Fruit fly (Drosophila melanogaster) whole organism, embryonic: ENCODE data around the gene Shaw.
A peak's percentile ranks its signal among the peaks of the same experiment; 100 is the strongest.

Source experiments
- Atf3 ChIP-seq: fragments of 200-800 bp; sonication (Bioruptor generic); optimal IDR thresholded peaks from 3 replicates; lab custom pipeline; 2016; ENCODE audit warnings: missing biosample characterization, missing genetic modification characterization
- B-H2 ChIP-seq: fragments of 200-800 bp; sonication (Bioruptor generic); optimal IDR thresholded peaks from 2 replicates; lab custom pipeline; 2018; ENCODE audit warnings: missing biosample characterization, mild to moderate bottlenecking, missing genetic modification characterization
- CG11504 ChIP-seq: fragments of 200-800 bp; sonication (Bioruptor generic); optimal IDR thresholded peaks from 3 replicates; lab custom pipeline; 2019; ENCODE audit warnings: missing biosample characterization, mild to moderate bottlenecking, missing genetic modification characterization, moderate library complexity
- CG11560 ChIP-seq: fragments of 200-800 bp; sonication (Bioruptor generic); IDR thresholded peaks from 3 replicates; pipeline ENCODE4 v1.3.6; 2022; ENCODE audit warnings: missing biosample characterization, missing genetic modification characterization
- CG12299 ChIP-seq: fragments of 200-800 bp; sonication (Bioruptor generic); optimal IDR thresholded peaks from 2 replicates; lab custom pipeline; 2018; ENCODE audit warnings: missing biosample characterization, mild to moderate bottlenecking, missing genetic modification characterization
- CG13287 ChIP-seq: fragments of 200-800 bp; sonication (Bioruptor generic); IDR thresholded peaks from 2 replicates; pipeline ENCODE4 v1.3.6; 2022; ENCODE audit warnings: missing biosample characterization, missing genetic modification characterization; ENCODE audit not compliant: partially characterized antibody
- CG13296 ChIP-seq: fragments of 200-800 bp; sonication (Bioruptor generic); optimal IDR thresholded peaks from 3 replicates; lab custom pipeline; 2018; ENCODE audit warnings: missing biosample characterization, mild to moderate bottlenecking, missing genetic modification characterization
- CG14441 ChIP-seq: fragments of 200-800 bp; sonication (Bioruptor generic); IDR thresholded peaks from 2 replicates; pipeline ENCODE4 v1.3.6; 2022; ENCODE audit warnings: missing biosample characterization, missing genetic modification characterization
- CG15696 ChIP-seq: fragments of 200-800 bp; sonication (Bioruptor generic); optimal IDR thresholded peaks from 2 replicates; lab custom pipeline; 2019; ENCODE audit warnings: missing biosample characterization, mild to moderate bottlenecking, missing genetic modification characterization, moderate library complexity
- CG16815 ChIP-seq: fragments of 200-800 bp; sonication (Bioruptor generic); optimal IDR thresholded peaks from 3 replicates; lab custom pipeline; 2017; ENCODE audit warnings: missing biosample characterization, mild to moderate bottlenecking, missing genetic modification characterization
- CG18764 ChIP-seq: fragments of 200-800 bp; sonication (Bioruptor generic); optimal IDR thresholded peaks from 3 replicates; lab custom pipeline; 2016; ENCODE audit warnings: missing biosample characterization, missing genetic modification characterization
- CG2678 ChIP-seq: fragments of 200-800 bp; sonication (Bioruptor generic); optimal IDR thresholded peaks from 3 replicates; lab custom pipeline; 2019; ENCODE audit warnings: missing biosample characterization, mild to moderate bottlenecking, missing genetic modification characterization, moderate library complexity
- CG30403 ChIP-seq: fragments of 200-800 bp; sonication (Bioruptor generic); optimal IDR thresholded peaks from 3 replicates; lab custom pipeline; 2016; ENCODE audit warnings: missing biosample characterization, missing genetic modification characterization
- CG31224 ChIP-seq: fragments of 200-800 bp; sonication (Bioruptor generic); IDR thresholded peaks from 2 replicates; pipeline ENCODE4 v1.3.6; 2022; ENCODE audit warnings: missing biosample characterization, missing genetic modification characterization
- CG4424 ChIP-seq: fragments of 200-800 bp; sonication (Bioruptor generic); optimal IDR thresholded peaks from 3 replicates; lab custom pipeline; 2016; ENCODE audit warnings: missing biosample characterization, missing genetic modification characterization
- CG6175 ChIP-seq: fragments of 200-800 bp; sonication (Bioruptor generic); IDR thresholded peaks from 3 replicates; pipeline ENCODE4 v1.3.6; 2022; ENCODE audit warnings: missing biosample characterization, missing genetic modification characterization
- CG6765 ChIP-seq: fragments of 200-800 bp; sonication (Bioruptor generic); optimal IDR thresholded peaks from 3 replicates; lab custom pipeline; 2017; ENCODE audit warnings: missing biosample characterization, mild to moderate bottlenecking, missing genetic modification characterization
- CG8089 ChIP-seq: fragments of 200-800 bp; sonication (Bioruptor generic); optimal IDR thresholded peaks from 3 replicates; lab custom pipeline; 2016; ENCODE audit warnings: missing biosample characterization, missing genetic modification characterization
- CG8290 ChIP-seq, 3 experiments: fragments of 200-800 bp; sonication (Bioruptor generic); optimal IDR thresholded peaks; 2 replicates each; lab custom pipeline; 2016 to 2019; ENCODE audit warnings: missing biosample characterization in 3 of 3, missing genetic modification characterization in 3 of 3, mild to moderate bottlenecking in 2 of 3, moderate library complexity in 1 of 3
- CG9797 ChIP-seq: fragments of 200-800 bp; sonication (Bioruptor generic); optimal IDR thresholded peaks from 3 replicates; lab custom pipeline; 2018; ENCODE audit warnings: missing biosample characterization, mild to moderate bottlenecking, missing genetic modification characterization
- Dip3 ChIP-seq: fragments of 200-800 bp; sonication (Bioruptor generic); optimal IDR thresholded peaks from 3 replicates; lab custom pipeline; 2016; ENCODE audit warnings: missing biosample characterization, missing genetic modification characterization
- Dll ChIP-seq: fragments of 200-800 bp; sonication (Bioruptor generic); IDR thresholded peaks from 4 replicates; pipeline ENCODE4 v1.3.6; 2022; ENCODE audit warnings: missing biosample characterization, missing genetic modification characterization; ENCODE audit not compliant: partially characterized antibody
- Gsc ChIP-seq: fragments of 200-800 bp; sonication (Bioruptor generic); IDR thresholded peaks from 2 replicates; pipeline ENCODE4 v1.3.6; 2022; ENCODE audit warnings: missing biosample characterization, missing genetic modification characterization
- Hr78 ChIP-seq, 2 experiments: fragments of 200-800 bp in 1 of 2; fragments of >200 bp in 1 of 2; sonication (Bioruptor generic) in 1 of 2; optimal IDR thresholded peaks; 2 replicates each; lab custom pipeline; 2017 to 2019; ENCODE audit warnings: missing biosample characterization in 2 of 2, missing genetic modification characterization in 2 of 2, mild to moderate bottlenecking in 1 of 2, moderate library complexity in 1 of 2
- Kr ChIP-seq: fragments of 200-800 bp; sonication (Bioruptor generic); optimal IDR thresholded peaks from 2 replicates; lab custom pipeline; 2017; ENCODE audit warnings: missing biosample characterization, mild to moderate bottlenecking, missing genetic modification characterization
- MBD-R2 ChIP-seq: fragments of 200-800 bp; sonication (Bioruptor generic); IDR thresholded peaks from 2 replicates; pipeline ENCODE4 v1.3.6; 2022; ENCODE audit warnings: missing biosample characterization, missing genetic modification characterization
- Nf-YB ChIP-seq: fragments of 200-800 bp; sonication (Bioruptor generic); optimal IDR thresholded peaks from 3 replicates; lab custom pipeline; 2019; ENCODE audit warnings: missing biosample characterization, mild to moderate bottlenecking, missing genetic modification characterization, moderate library complexity
- Oaz ChIP-seq: fragments of 200-800 bp; sonication (Bioruptor generic); IDR thresholded peaks from 2 replicates; pipeline ENCODE4 v1.3.6; 2022; ENCODE audit warnings: missing biosample characterization, missing genetic modification characterization
- Oli ChIP-seq: fragments of 200-800 bp; sonication (Bioruptor generic); optimal IDR thresholded peaks from 2 replicates; lab custom pipeline; 2018; ENCODE audit warnings: missing biosample characterization, mild to moderate bottlenecking, missing genetic modification characterization, moderate library complexity
- Six4 ChIP-seq: fragments of 200-800 bp; sonication (Bioruptor generic); optimal IDR thresholded peaks from 2 replicates; lab custom pipeline; 2016; ENCODE audit warnings: missing biosample characterization, missing genetic modification characterization
- Sox100B ChIP-seq: fragments of 200-800 bp; sonication (Bioruptor generic); optimal IDR thresholded peaks from 3 replicates; lab custom pipeline; 2018; ENCODE audit warnings: missing biosample characterization, mild to moderate bottlenecking, missing genetic modification characterization
- Sry-δ ChIP-seq: fragments of 200-800 bp; sonication (Bioruptor generic); optimal IDR thresholded peaks from 2 replicates; lab custom pipeline; 2016; ENCODE audit warnings: missing biosample characterization, missing genetic modification characterization
- Ssrp ChIP-seq: fragments of 200-800 bp; sonication (Bioruptor generic); optimal IDR thresholded peaks from 2 replicates; lab custom pipeline; 2018; ENCODE audit warnings: missing biosample characterization, mild to moderate bottlenecking, missing genetic modification characterization, moderate library complexity
- ac ChIP-seq: fragments of 200-800 bp; sonication (Bioruptor generic); optimal IDR thresholded peaks from 3 replicates; lab custom pipeline; 2017; ENCODE audit warnings: missing biosample characterization, mild to moderate bottlenecking, missing genetic modification characterization
- aop ChIP-seq: fragments of 200-800 bp; sonication (Bioruptor generic); IDR thresholded peaks from 2 replicates; pipeline ENCODE4 v1.3.6; 2022; ENCODE audit warnings: missing biosample characterization, missing genetic modification characterization
- ase ChIP-seq: fragments of 200-800 bp; sonication (Bioruptor generic); IDR thresholded peaks from 3 replicates; pipeline ENCODE4 v1.3.6; 2022; ENCODE audit warnings: missing biosample characterization, missing genetic modification characterization
- bowl ChIP-seq: fragments of 200-800 bp; sonication (Bioruptor generic); IDR thresholded peaks from 2 replicates; pipeline ENCODE4 v1.3.6; 2022; ENCODE audit warnings: missing biosample characterization, missing genetic modification characterization
- chm ChIP-seq: fragments of 200-800 bp; sonication (Bioruptor generic); IDR thresholded peaks from 2 replicates; pipeline ENCODE4 v1.3.6; 2022; ENCODE audit warnings: missing biosample characterization, missing genetic modification characterization
- dpn ChIP-seq, 2 experiments: fragments of 200-800 bp; sonication (Bioruptor generic); optimal IDR thresholded peaks; 3 replicates each; lab custom pipeline; 2016; ENCODE audit warnings: missing biosample characterization in 2 of 2, missing genetic modification characterization in 2 of 2
- ken ChIP-seq: fragments of 200-800 bp; sonication (Bioruptor generic); IDR thresholded peaks from 3 replicates; pipeline ENCODE4 v1.3.6; 2022; ENCODE audit warnings: missing biosample characterization, missing genetic modification characterization
- lov ChIP-seq, 2 experiments: fragments of 200-800 bp in 1 of 2; fragments of >200 bp in 1 of 2; sonication (Bioruptor generic) in 1 of 2; IDR thresholded peaks in 1 of 2; optimal IDR thresholded peaks in 1 of 2; 2 replicates in 1 of 2; 3 replicates in 1 of 2; pipeline versions ENCODE4 v1.3.6 to Lab custom; 2017 to 2022; ENCODE audit warnings: missing biosample characterization in 1 of 2, missing genetic modification characterization in 1 of 2
- nerfin-2 ChIP-seq: fragments of 200-800 bp; sonication (Bioruptor generic); IDR thresholded peaks from 2 replicates; pipeline ENCODE4 v1.3.6; 2022; ENCODE audit warnings: missing biosample characterization, missing genetic modification characterization; ENCODE audit not compliant: partially characterized antibody
- oc ChIP-seq: fragments of 200-800 bp; sonication (Bioruptor generic); optimal IDR thresholded peaks from 2 replicates; lab custom pipeline; 2018; ENCODE audit warnings: missing biosample characterization, mild to moderate bottlenecking, missing genetic modification characterization, moderate library complexity
- phol ChIP-seq: fragments of 200-800 bp; sonication (Bioruptor generic); optimal IDR thresholded peaks from 3 replicates; lab custom pipeline; 2018; ENCODE audit warnings: missing biosample characterization, mild to moderate bottlenecking, missing genetic modification characterization, moderate library complexity
- repo ChIP-seq: fragments of 200-800 bp; sonication (Bioruptor generic); optimal IDR thresholded peaks from 2 replicates; lab custom pipeline; 2016; ENCODE audit warnings: missing biosample characterization, missing genetic modification characterization
- sna ChIP-seq: fragments of 200-800 bp; sonication (Bioruptor generic); IDR thresholded peaks from 2 replicates; pipeline ENCODE4 v1.3.6; 2022; ENCODE audit warnings: missing biosample characterization, missing genetic modification characterization; ENCODE audit not compliant: partially characterized antibody
- stwl ChIP-seq: fragments of 200-800 bp; sonication (Bioruptor generic); optimal IDR thresholded peaks from 3 replicates; lab custom pipeline; 2018; ENCODE audit warnings: missing biosample characterization, mild to moderate bottlenecking, missing genetic modification characterization, moderate library complexity
- trem ChIP-seq: fragments of 200-800 bp; optimal IDR thresholded peaks from 3 replicates; lab custom pipeline; 2019; ENCODE audit warnings: missing biosample characterization, mild to moderate bottlenecking, missing genetic modification characterization, moderate library complexity
- tup ChIP-seq: fragments of 200-800 bp; sonication (Bioruptor generic); optimal IDR thresholded peaks from 2 replicates; lab custom pipeline; 2016; ENCODE audit warnings: missing biosample characterization, mild to moderate bottlenecking, missing genetic modification characterization, moderate library complexity
- unpg ChIP-seq: fragments of 200-800 bp; sonication (Bioruptor generic); optimal IDR thresholded peaks from 3 replicates; lab custom pipeline; 2018; ENCODE audit warnings: missing biosample characterization, mild to moderate bottlenecking, missing genetic modification characterization, moderate library complexity

Gene Shaw

DNA sequence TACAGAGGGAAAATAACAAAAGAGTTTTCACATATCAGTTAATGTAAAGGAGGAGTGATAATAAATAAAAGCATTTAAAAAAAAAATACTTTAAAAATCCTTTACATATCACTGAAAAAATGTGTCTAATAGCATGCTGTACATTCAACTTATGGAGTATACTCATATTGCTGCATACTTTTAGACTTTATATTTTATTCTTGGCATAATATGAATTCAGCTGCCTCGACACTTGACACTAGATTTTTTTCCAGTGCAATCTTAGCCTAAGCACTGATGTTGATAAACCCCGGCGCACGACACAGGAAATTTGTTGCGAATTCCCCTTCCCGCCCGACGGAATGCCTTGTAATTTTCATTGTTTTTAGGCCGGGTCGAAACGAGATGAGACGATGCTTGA lies 22.5 kb downstream of the Shaw start (continued):
- TF ChIP-seq phol (tag; lab: Kevin White, UChicago) (peak; percentile 12), CG6765 (GFP tag; lab: Kevin White, UChicago) (no peak), CG11560 (tag; lab: Robert Waterston, UW) (no peak), sna (no peak), unpg (GFP tag; lab: Kevin White, UChicago) (peak; percentile 2), CG4424 (no peak), nerfin-2 (GFP tag; lab: Robert Waterston, UW) (no peak), stwl (tag; lab: Kevin White, UChicago) (peak; percentile 3), B-H2 (GFP tag; lab: Kevin White, UChicago) (no peak), aop (no peak), ase (GFP tag; lab: Robert Waterston, UW) (no peak), Dll (GFP tag; lab: Robert Waterston, UW) (no peak), CG31224 (no peak), CG13287 (GFP tag; lab: Robert Waterston, UW) (no peak), Gsc (no peak), Six4 (no peak), lov (optimal IDR thresholded peaks at IDR 0.05; lab: Kevin White, UChicago) (no peak), lov (GFP tag; IDR thresholded peaks at IDR 0.05; lab: Robert Waterston, UW) (no peak), Dip3 (GFP tag; lab: Kevin White, UChicago) (no peak), MBD-R2 (GFP tag; lab: Robert Waterston, UW) (no peak), oc (no peak), CG6175 (no peak), CG8089 (GFP tag; lab: Kevin White, UChicago) (no peak), Hr78 (GFP tag; optimal IDR thresholded peaks at IDR 0.05; lab: Kevin White, UChicago) (no peak), CG30403 (GFP tag; lab: Kevin White, UChicago) (peak; percentile 7), CG9797 (GFP tag; lab: Kevin White, UChicago) (no peak), CG15696 (no peak), CG8290 (GFP tag; optimal IDR thresholded peaks at IDR 0.05; lab: Kevin White, UChicago) (no peak), CG8290 (tag; optimal IDR thresholded peaks at IDR 0.05; lab: Kevin White, UChicago) (peak in 1 of 2 experiments; percentile 18), CG12299 (tag; lab: Kevin White, UChicago) (no peak), chm (GFP tag; lab: Robert Waterston, UW) (no peak), Ssrp (tag; lab: Kevin White, UChicago) (no peak), CG2678 (tag; lab: Kevin White, UChicago) (peak; percentile 62), Kr (GFP tag; lab: Kevin White, UChicago) (no peak), Atf3 (no peak), CG11504 (peak; percentile 51), Oaz (GFP tag; lab: Robert Waterston, UW) (no peak), CG16815 (no peak), Nf-YB (GFP tag; lab: Kevin White, UChicago) (no peak), repo (GFP tag; lab: Kevin White, UChicago) (no peak), ac (GFP tag; lab: Kevin White, UChicago) (no peak), bowl (GFP tag; lab: Robert Waterston, UW) (no peak), trem (tag; lab: Kevin White, UChicago) (no peak), tup (GFP tag; lab: Kevin White, UChicago) (no peak), dpn (GFP tag; optimal IDR thresholded peaks at IDR 0.05; lab: Kevin White, UChicago) (peak in 1 of 2 experiments; percentile 14), Oli (tag; lab: Kevin White, UChicago) (peak; percentile 35), CG18764 (GFP tag; lab: Kevin White, UChicago) (no peak), Sry-δ (GFP tag; lab: Kevin White, UChicago) (no peak), Sox100B (GFP tag; lab: Kevin White, UChicago) (no peak), CG14441 (GFP tag; lab: Robert Waterston, UW) (no peak), ken (no peak), CG13296 (GFP tag; lab: Kevin White, UChicago) (peak; percentile 3)
